Worm (Caenorhabditis elegans) whole organism, mixed stage, embryonic: ENCODE results near the gene tkr-2.

Source experiments
- ces-1 ChIP-seq: fragments of 150-350 bp; optimal IDR thresholded peaks from 2 replicates; lab custom pipeline; 2014; ENCODE audit warnings: missing biosample characterization, missing genetic modification reagents, missing genetic modification characterization
- cnd-1 ChIP-seq: fragments of 200-800 bp; sonication (Bioruptor generic); optimal IDR thresholded peaks from 2 replicates; lab custom pipeline; 2018; ENCODE audit warnings: mild to moderate bottlenecking, missing genetic modification characterization, missing compliant biosample characterization
- elt-1 ChIP-seq: sonication (generic microtip); optimal IDR thresholded peaks from 2 replicates; lab custom pipeline; 2017; ENCODE audit warnings: missing genetic modification characterization, mild to moderate bottlenecking, missing compliant biosample characterization, antibody characterized with exemption, moderate library complexity, borderline replicate concordance; ENCODE audit not compliant: insufficient read depth
- elt-3 ChIP-seq: fragments of 150-350 bp; optimal IDR thresholded peaks from 2 replicates; lab custom pipeline; 2014; ENCODE audit warnings: missing biosample characterization, missing genetic modification characterization
- mep-1 ChIP-seq: fragments of 150-350 bp; optimal IDR thresholded peaks from 2 replicates; lab custom pipeline; 2017; ENCODE audit warnings: missing biosample characterization, missing genetic modification reagents, missing genetic modification characterization, inconsistent platforms
- nhr-237 ChIP-seq: fragments of 150-350 bp; optimal IDR thresholded peaks from 2 replicates; lab custom pipeline; 2014; ENCODE audit warnings: missing biosample characterization, missing genetic modification characterization
- pha-4 ChIP-seq: fragments of 150-350 bp; optimal IDR thresholded peaks from 2 replicates; lab custom pipeline; 2018; ENCODE audit warnings: missing biosample characterization, missing genetic modification reagents, missing genetic modification characterization
- sptf-1 ChIP-seq: sonication (generic microtip); optimal IDR thresholded peaks from 2 replicates; lab custom pipeline; 2017; ENCODE audit warnings: mild to moderate bottlenecking, missing genetic modification characterization, moderate library complexity, missing compliant biosample characterization
- unc-62 ChIP-seq: fragments of 150-350 bp; optimal IDR thresholded peaks from 2 replicates; lab custom pipeline; 2014; ENCODE audit warnings: missing biosample characterization, missing genetic modification reagents, missing genetic modification characterization

- TF ChIP-seq elt-3 (tag; lab: Kevin White, UChicago) (no peak), cnd-1 (tag; lab: Kevin White, UChicago) (no peak), pha-4 (tag; lab: Kevin White, UChicago) (no peak), ces-1 (GFP tag; lab: Kevin White, UChicago) (no peak), unc-62 (GFP tag; lab: Kevin White, UChicago) (no peak), elt-1 (no peak), nhr-237 (no peak), mep-1 (tag; lab: Kevin White, UChicago) (no peak), sptf-1 (tag; lab: Kevin White, UChicago) (no peak)
Measured at ce11 chrIV:6237508-6238227, 35.8 kb downstream of the tkr-2 start, which contains the start of the genes F58F9.6 and F58F9.8.
